Fruit fly (Drosophila melanogaster) whole organism, embryonic: Measurements from ENCODE around the gene Arv1.

Source experiments
- Adf1 ChIP-seq: fragments of 200-800 bp; sonication (Bioruptor generic); IDR thresholded peaks from 2 replicates; pipeline ENCODE4 v1.3.6; 2022; ENCODE audit warnings: missing biosample characterization, missing genetic modification characterization
- Awh ChIP-seq: fragments of 200-800 bp; sonication (Bioruptor generic); IDR thresholded peaks from 2 replicates; pipeline ENCODE4, ENCODE4 v1.3.6; 2022; ENCODE audit warnings: missing biosample characterization, missing genetic modification characterization
- BEAF-32 ChIP-seq: fragments of 200-800 bp; sonication (Bioruptor generic); optimal IDR thresholded peaks from 3 replicates; lab custom pipeline; 2017; ENCODE audit warnings: missing biosample characterization, missing genetic modification characterization, mild to moderate bottlenecking, moderate library complexity, missing genetic modification reagents
- CG12391 ChIP-seq: fragments of 200-800 bp; sonication (Bioruptor generic); optimal IDR thresholded peaks from 3 replicates; lab custom pipeline; 2018; ENCODE audit warnings: missing biosample characterization, mild to moderate bottlenecking, missing genetic modification characterization, moderate library complexity
- CG14710 ChIP-seq: fragments of 200-800 bp; sonication (Bioruptor generic); optimal IDR thresholded peaks from 3 replicates; lab custom pipeline; 2019; ENCODE audit warnings: missing biosample characterization, mild to moderate bottlenecking, missing genetic modification characterization, moderate library complexity
- CG16813 ChIP-seq: fragments of 200-800 bp; sonication (Bioruptor generic); IDR thresholded peaks from 3 replicates; pipeline ENCODE4 v1.3.6; 2022; ENCODE audit warnings: missing biosample characterization, missing genetic modification characterization; ENCODE audit not compliant: partially characterized antibody
- CG17385 ChIP-seq: fragments of 200-800 bp; sonication (Bioruptor generic); optimal IDR thresholded peaks from 3 replicates; lab custom pipeline; 2018; ENCODE audit warnings: missing biosample characterization, mild to moderate bottlenecking, missing genetic modification characterization
- CG18011 ChIP-seq: fragments of 200-800 bp; sonication (Bioruptor generic); optimal IDR thresholded peaks from 2 replicates; lab custom pipeline; 2017; ENCODE audit warnings: missing biosample characterization, missing genetic modification characterization, mild to moderate bottlenecking, moderate library complexity, missing genotype
- CG2120 ChIP-seq: fragments of 200-800 bp; sonication (Bioruptor generic); optimal IDR thresholded peaks from 3 replicates; lab custom pipeline; 2016; ENCODE audit warnings: missing biosample characterization, missing genetic modification characterization
- CG31365 ChIP-seq: fragments of 200-800 bp; sonication (Bioruptor generic); optimal IDR thresholded peaks from 2 replicates; lab custom pipeline; 2018; ENCODE audit warnings: missing biosample characterization, mild to moderate bottlenecking, missing genetic modification characterization
- CG34224 ChIP-seq: fragments of 200-800 bp; sonication (Bioruptor generic); IDR thresholded peaks from 3 replicates; pipeline ENCODE4 v1.3.6; 2022; ENCODE audit warnings: missing biosample characterization, missing genetic modification characterization; ENCODE audit not compliant: partially characterized antibody
- CG34376 ChIP-seq: fragments of 200-800 bp; sonication (Bioruptor generic); optimal IDR thresholded peaks from 2 replicates; lab custom pipeline; 2018; ENCODE audit warnings: missing biosample characterization, mild to moderate bottlenecking, missing genetic modification characterization
- CG42726 ChIP-seq: fragments of 200-800 bp; sonication (Bioruptor generic); IDR thresholded peaks from 2 replicates; pipeline ENCODE4 v1.3.6; 2022; ENCODE audit warnings: missing biosample characterization, missing genetic modification characterization; ENCODE audit not compliant: partially characterized antibody
- CG6791 ChIP-seq: fragments of 200-800 bp; sonication (Bioruptor generic); IDR thresholded peaks from 3 replicates; pipeline ENCODE4 v1.3.6; 2022; ENCODE audit warnings: missing biosample characterization, missing genetic modification characterization; ENCODE audit not compliant: partially characterized antibody
- CG6854 ChIP-seq: fragments of 200-800 bp; sonication (Bioruptor generic); optimal IDR thresholded peaks from 3 replicates; lab custom pipeline; 2017; ENCODE audit warnings: missing biosample characterization, mild to moderate bottlenecking, missing genetic modification characterization
- CHES-1-like ChIP-seq: fragments of 200-800 bp; sonication (Bioruptor generic); optimal IDR thresholded peaks from 2 replicates; lab custom pipeline; 2016; ENCODE audit warnings: missing biosample characterization, missing genetic modification characterization
- D19A ChIP-seq: fragments of 200-800 bp; optimal IDR thresholded peaks from 3 replicates; lab custom pipeline; 2019; ENCODE audit warnings: missing biosample characterization, mild to moderate bottlenecking, missing genetic modification characterization, moderate library complexity
- Doc3 ChIP-seq: fragments of 200-800 bp; sonication (Bioruptor generic); IDR thresholded peaks from 3 replicates; pipeline ENCODE4 v1.3.6; 2022; ENCODE audit warnings: missing biosample characterization, missing genetic modification characterization; ENCODE audit not compliant: partially characterized antibody
- Dp ChIP-seq: fragments of 200-800 bp; sonication (Bioruptor generic); optimal IDR thresholded peaks from 2 replicates; lab custom pipeline; 2018; ENCODE audit warnings: missing biosample characterization, mild to moderate bottlenecking, missing genetic modification characterization, moderate library complexity
- H2.0 ChIP-seq: fragments of 200-800 bp; sonication (Bioruptor generic); IDR thresholded peaks from 2 replicates; pipeline ENCODE4 v1.3.6; 2022; ENCODE audit warnings: missing biosample characterization, missing genetic modification characterization
- Hmx ChIP-seq: fragments of 200-800 bp; sonication (Bioruptor generic); optimal IDR thresholded peaks from 2 replicates; lab custom pipeline; 2016; ENCODE audit warnings: missing biosample characterization, missing genetic modification characterization
- Kr ChIP-seq: fragments of 200-800 bp; sonication (Bioruptor generic); optimal IDR thresholded peaks from 2 replicates; lab custom pipeline; 2017; ENCODE audit warnings: missing biosample characterization, mild to moderate bottlenecking, missing genetic modification characterization
- MESR4 ChIP-seq: fragments of 200-800 bp; sonication (Bioruptor generic); optimal IDR thresholded peaks from 2 replicates; lab custom pipeline; 2018; ENCODE audit warnings: missing biosample characterization, mild to moderate bottlenecking, missing genetic modification characterization, moderate library complexity
- Mrtf ChIP-seq: fragments of 200-800 bp; sonication (Bioruptor generic); IDR thresholded peaks from 3 replicates; pipeline ENCODE4 v1.3.6; 2022; ENCODE audit warnings: missing biosample characterization, missing genetic modification characterization
- NC2α ChIP-seq: fragments of 200-800 bp; sonication (Bioruptor generic); optimal IDR thresholded peaks from 2 replicates; lab custom pipeline; 2016; ENCODE audit warnings: missing biosample characterization, missing genetic modification characterization
- NFAT ChIP-seq: fragments of 200-800 bp; sonication (Bioruptor generic); IDR thresholded peaks from 2 replicates; pipeline ENCODE4 v1.3.6; 2022; ENCODE audit warnings: missing biosample characterization, missing genetic modification characterization
- Nf-YA ChIP-seq: fragments of 200-800 bp; sonication (Bioruptor generic); IDR thresholded peaks from 2 replicates; pipeline ENCODE4 v1.3.6; 2022; ENCODE audit warnings: missing biosample characterization, missing genetic modification characterization
- Oli ChIP-seq: fragments of 200-800 bp; sonication (Bioruptor generic); optimal IDR thresholded peaks from 2 replicates; lab custom pipeline; 2018; ENCODE audit warnings: missing biosample characterization, mild to moderate bottlenecking, missing genetic modification characterization, moderate library complexity
- Opbp ChIP-seq: fragments of 200-800 bp; sonication (Bioruptor generic); IDR thresholded peaks from 3 replicates; pipeline ENCODE4 v1.3.6; 2022; ENCODE audit warnings: missing biosample characterization, missing genetic modification characterization; ENCODE audit not compliant: partially characterized antibody
- Optix ChIP-seq: fragments of 200-800 bp; sonication (Bioruptor generic); IDR thresholded peaks from 3 replicates; pipeline ENCODE4 v1.3.6; 2022; ENCODE audit warnings: missing biosample characterization, missing genetic modification characterization
- Side ChIP-seq: fragments of 200-800 bp; sonication (Bioruptor generic); optimal IDR thresholded peaks from 2 replicates; lab custom pipeline; 2016; ENCODE audit warnings: missing biosample characterization, missing genetic modification characterization
- Sry-β ChIP-seq: fragments of 200-800 bp; sonication (Bioruptor generic); optimal IDR thresholded peaks from 2 replicates; lab custom pipeline; 2018; ENCODE audit warnings: missing biosample characterization, mild to moderate bottlenecking, missing genetic modification characterization, moderate library complexity
- az2 ChIP-seq: fragments of 200-800 bp; sonication (Bioruptor generic); optimal IDR thresholded peaks from 3 replicates; lab custom pipeline; 2016; ENCODE audit warnings: missing biosample characterization, missing genetic modification characterization
- bowl ChIP-seq: fragments of 200-800 bp; sonication (Bioruptor generic); IDR thresholded peaks from 2 replicates; pipeline ENCODE4 v1.3.6; 2022; ENCODE audit warnings: missing biosample characterization, missing genetic modification characterization
- cas ChIP-seq: fragments of 200-800 bp; sonication (Bioruptor generic); IDR thresholded peaks from 2 replicates; pipeline ENCODE4 v1.3.6; 2022; ENCODE audit warnings: missing biosample characterization, missing genetic modification characterization
- da ChIP-seq: fragments of 200-800 bp; sonication (Bioruptor generic); optimal IDR thresholded peaks from 2 replicates; lab custom pipeline; 2016; ENCODE audit warnings: missing biosample characterization, missing genetic modification characterization
- dan ChIP-seq: fragments of 200-800 bp; sonication (Bioruptor generic); IDR thresholded peaks from 2 replicates; pipeline ENCODE4 v1.3.6; 2022; ENCODE audit warnings: missing biosample characterization, missing genetic modification characterization
- esg ChIP-seq: fragments of 200-800 bp; sonication (Bioruptor generic); conservative IDR thresholded peaks from 2 replicates; pipeline ENCODE4 v1.3.6; 2022; ENCODE audit warnings: missing biosample characterization, missing genetic modification characterization
- exex ChIP-seq: fragments of 200-800 bp; sonication (Bioruptor generic); optimal IDR thresholded peaks from 4 replicates; lab custom pipeline; 2018; ENCODE audit warnings: missing biosample characterization, mild to moderate bottlenecking, missing genetic modification characterization, moderate library complexity
- gcm ChIP-seq: fragments of 200-800 bp; sonication (Bioruptor generic); optimal IDR thresholded peaks from 2 replicates; lab custom pipeline; 2019; ENCODE audit warnings: missing biosample characterization, mild to moderate bottlenecking, missing genetic modification characterization, moderate library complexity
- grau ChIP-seq: fragments of 200-800 bp; optimal IDR thresholded peaks from 3 replicates; lab custom pipeline; 2019; ENCODE audit warnings: missing biosample characterization, mild to moderate bottlenecking, missing genetic modification characterization, moderate library complexity
- ham ChIP-seq: fragments of 200-800 bp; sonication (Bioruptor generic); IDR thresholded peaks from 2 replicates; pipeline ENCODE4 v1.3.6; 2022; ENCODE audit warnings: missing biosample characterization, missing genetic modification characterization
- pan ChIP-seq, 4 experiments: fragments of >200 bp in 3 of 4; fragments of 200-800 bp in 1 of 4; sonication (Bioruptor generic) in 1 of 4; optimal IDR thresholded peaks in 3 of 4; IDR thresholded peaks in 1 of 4; 2 replicates each; pipeline versions ENCODE4 v1.3.6 to Lab custom; 2017 to 2022; ENCODE audit warnings: missing biosample characterization in 2 of 4, missing genetic modification characterization in 2 of 4, mixed read lengths in 1 of 4
- pros ChIP-seq: fragments of 200-800 bp; sonication (Bioruptor generic); optimal IDR thresholded peaks from 3 replicates; lab custom pipeline; 2019; ENCODE audit warnings: missing biosample characterization, mild to moderate bottlenecking, missing genetic modification characterization, moderate library complexity
- pum ChIP-seq: fragments of 200-800 bp; sonication (Bioruptor generic); optimal IDR thresholded peaks from 2 replicates; lab custom pipeline; 2016; ENCODE audit warnings: missing biosample characterization, missing genetic modification characterization
- so ChIP-seq: fragments of 200-800 bp; sonication (Bioruptor generic); IDR thresholded peaks from 3 replicates; pipeline ENCODE4 v1.3.6; 2022; ENCODE audit warnings: missing biosample characterization, missing genetic modification characterization
- ssp ChIP-seq: fragments of 200-800 bp; sonication (Bioruptor generic); IDR thresholded peaks from 2 replicates; pipeline ENCODE4 v1.3.6; 2022; ENCODE audit warnings: missing biosample characterization, missing genetic modification characterization
- sug ChIP-seq: fragments of 200-800 bp; optimal IDR thresholded peaks from 2 replicates; lab custom pipeline; 2019; ENCODE audit warnings: missing biosample characterization, mild to moderate bottlenecking, missing genetic modification characterization, moderate library complexity
- tin ChIP-seq: fragments of 200-800 bp; sonication (Bioruptor generic); optimal IDR thresholded peaks from 3 replicates; lab custom pipeline; 2016; ENCODE audit warnings: missing biosample characterization, missing genetic modification characterization
- tna ChIP-seq: fragments of 200-800 bp; sonication (Bioruptor generic); IDR thresholded peaks from 2 replicates; pipeline ENCODE4 v1.3.6; 2022; ENCODE audit warnings: missing biosample characterization, missing genetic modification characterization; ENCODE audit not compliant: partially characterized antibody

Arv1 gene

DNA sequence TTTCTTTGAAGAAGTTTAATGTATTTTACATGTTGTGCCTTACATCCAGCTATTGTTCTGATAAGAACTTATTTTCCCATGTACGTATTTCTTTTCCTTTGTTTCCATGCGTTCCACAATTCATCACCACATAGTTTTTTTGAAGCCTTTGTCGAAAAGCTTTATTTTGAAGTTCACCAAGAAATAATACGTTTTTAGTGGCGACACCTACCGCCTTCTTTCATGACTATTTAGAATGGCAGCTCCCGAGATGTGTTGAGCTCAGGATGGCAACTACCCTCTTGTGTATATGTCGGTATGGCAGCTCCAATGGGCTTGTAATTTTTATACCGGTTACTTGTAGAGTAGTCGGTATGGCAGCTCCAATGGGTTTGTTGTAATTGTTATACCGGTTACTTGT lies 45.3 kb downstream of the Arv1 start (continued):
- no peak for TF ChIP-seq grau (tag; lab: Kevin White, UChicago)
- TF ChIP-seq CG16813 = no peak
- peak; percentile 69 for TF ChIP-seq CG14710 (tag; lab: Kevin White, UChicago)
- peak; percentile 46 for TF ChIP-seq CG2120 (GFP tag; lab: Kevin White, UChicago)
- no peak for TF ChIP-seq dan
- TF ChIP-seq ssp (GFP tag; lab: Robert Waterston, UW) = no peak
- no peak for TF ChIP-seq Optix (GFP tag; lab: Robert Waterston, UW)
- no peak for TF ChIP-seq CG17385 (GFP tag; lab: Kevin White, UChicago)
- no peak for TF ChIP-seq pros (GFP tag; lab: Kevin White, UChicago)
- no peak for TF ChIP-seq Sry-β (GFP tag; lab: Kevin White, UChicago)
- TF ChIP-seq CG42726 (GFP tag; lab: Robert Waterston, UW) = 0 out of 2 replicates have a peak, but pooled peaks have one; percentile 46
- no peak for TF ChIP-seq Nf-YA (GFP tag; lab: Robert Waterston, UW)
- no peak for TF ChIP-seq MESR4 (GFP tag; lab: Kevin White, UChicago)
- peak; percentile 61 for TF ChIP-seq sug (tag; lab: Kevin White, UChicago)
- no peak for TF ChIP-seq H2.0 (GFP tag; lab: Robert Waterston, UW)
- TF ChIP-seq Mrtf (GFP tag; lab: Robert Waterston, UW) = no peak
- peak; percentile 16 for TF ChIP-seq CG12391
- peak; percentile 68 for TF ChIP-seq CG31365
- no peak for TF ChIP-seq NFAT (GFP tag; lab: Robert Waterston, UW)
- TF ChIP-seq Oli (tag; lab: Kevin White, UChicago) = no peak
- TF ChIP-seq bowl = no peak
- no peak for TF ChIP-seq so (GFP tag; lab: Robert Waterston, UW)
- peak; percentile 43 for TF ChIP-seq CHES-1-like (GFP tag; lab: Kevin White, UChicago)
- peak; percentile 26 for TF ChIP-seq BEAF-32 (GFP tag; lab: Kevin White, UChicago)
- TF ChIP-seq Dp = peak; percentile 46
- TF ChIP-seq Awh (GFP tag; lab: Robert Waterston, UW) = no peak
- no peak for TF ChIP-seq CG6791
- no peak for TF ChIP-seq Doc3 (GFP tag; lab: Robert Waterston, UW)
- TF ChIP-seq CG34224 (GFP tag; lab: Robert Waterston, UW) = no peak
- TF ChIP-seq pum (GFP tag; lab: Kevin White, UChicago) = peak; percentile 25
- peak; percentile 46 for TF ChIP-seq D19A (tag; lab: Kevin White, UChicago)
- peak; percentile 13; the same call in 1 of the 2 replicates for TF ChIP-seq tna (GFP tag; lab: Robert Waterston, UW)
- no peak for TF ChIP-seq Side
- TF ChIP-seq Opbp (GFP tag; lab: Robert Waterston, UW) = no peak
- TF ChIP-seq CG18011 (GFP tag; lab: Kevin White, UChicago) = no peak
- TF ChIP-seq gcm = no peak
- TF ChIP-seq da (GFP tag; lab: Kevin White, UChicago) = no peak
- 0 out of 2 replicates have a peak, but pooled peaks have one; percentile 8 for TF ChIP-seq Adf1
- TF ChIP-seq az2 = no peak
- no peak for TF ChIP-seq Hmx (GFP tag; lab: Kevin White, UChicago)
- no peak for TF ChIP-seq pan (optimal IDR thresholded peaks at IDR 0.05; lab: Kevin White, UChicago)
- no peak for TF ChIP-seq pan (GFP tag; optimal IDR thresholded peaks at IDR 0.05 in 1 of 2, IDR thresholded peaks at IDR 0.05 in 1 of 2)
- TF ChIP-seq CG6854 (GFP tag; lab: Kevin White, UChicago) = no peak
- TF ChIP-seq exex = no peak
- no peak for TF ChIP-seq cas (GFP tag; lab: Robert Waterston, UW)
- no peak for TF ChIP-seq Kr (GFP tag; lab: Kevin White, UChicago)
- TF ChIP-seq esg (GFP tag; lab: Robert Waterston, UW) = no peak
- TF ChIP-seq CG34376 (GFP tag; lab: Kevin White, UChicago) = no peak
- no peak for TF ChIP-seq NC2α (GFP tag; lab: Kevin White, UChicago)
- TF ChIP-seq ham (GFP tag; lab: Robert Waterston, UW) = no peak
- peak; percentile 31 for TF ChIP-seq tin
